Fruit fly (Drosophila melanogaster): Measurements from ENCODE around the gene CG17190.
A peak's percentile ranks its signal among the peaks of the same experiment; 100 is the strongest.

The CG17190 gene

dm6 chr3R:20031043-20031763 lies 17.9 kb upstream of the CG17190 start, which contains the start of gene trem (continued):
- peak; percentile 68 for TF ChIP-seq topi (GFP tag; optimal IDR thresholded peaks at IDR 0.05)
- TF ChIP-seq CG11294 (GFP tag; IDR thresholded peaks at IDR 0.05): peak; percentile 57; the same call in 1 of the 2 replicates
- peak; percentile 88 for TF ChIP-seq CG32006 (GFP tag; optimal IDR thresholded peaks at IDR 0.05)
- TF ChIP-seq Ets21C (GFP tag; optimal IDR thresholded peaks at IDR 0.05): peak; percentile 65
- TF ChIP-seq achi (GFP tag; optimal IDR thresholded peaks at IDR 0.05): peak; percentile 75

dm6 chr3R:20027841-20028240 lies 14.5 kb upstream of the CG17190 start, which contains the start of the genes CG4424 and CG4854:
CG4424 (minus strand) TSS chr3R:20028040.
CG4854 (plus strand) TSS chr3R:20028058.
- no peak for TF ChIP-seq Eip93F (GFP tag; optimal IDR thresholded peaks at IDR 0.05)
- peak; percentile 97 for TF ChIP-seq fkh (GFP tag; optimal IDR thresholded peaks at IDR 0.05)
- TF ChIP-seq CG3032 (tag; optimal IDR thresholded peaks at IDR 0.05): no peak

dm6 chr3R:20021152-20021769 lies 8.0 kb upstream of the CG17190 start, which contains the start of the genes PIG-L and psidin:
PIG-L (minus strand) TSS chr3R:20021338.
psidin (plus strand) TSS chr3R:20021704.
- TF ChIP-seq CG6163 (GFP tag; IDR thresholded peaks at IDR 0.05) (peak; percentile 57; the same call in 2 of the 3 replicates), esn (GFP tag; optimal IDR thresholded peaks at IDR 0.05) (peak; percentile 89), eg (GFP tag; IDR thresholded peaks at IDR 0.05) (peak; percentile 84), CG3032 (tag; optimal IDR thresholded peaks at IDR 0.05) (peak; percentile 87), Hr4 (GFP tag; optimal IDR thresholded peaks at IDR 0.05) (peak; percentile 88), vri (GFP tag; optimal IDR thresholded peaks at IDR 0.05) (no peak), CG11902 (GFP tag; optimal IDR thresholded peaks at IDR 0.05) (peak; percentile 53), net (GFP tag; optimal IDR thresholded peaks at IDR 0.05) (peak; percentile 86), Smox (GFP tag; optimal IDR thresholded peaks at IDR 0.05) (peak; percentile 89), OdsH (GFP tag; optimal IDR thresholded peaks at IDR 0.05) (peak; percentile 87), cyc (GFP tag; optimal IDR thresholded peaks at IDR 0.05) (peak; percentile 64), CG8319 (GFP tag; optimal IDR thresholded peaks at IDR 0.05) (peak; percentile 12), Met (GFP tag; optimal IDR thresholded peaks at IDR 0.05) (no peak), fd85E (GFP tag; optimal IDR thresholded peaks at IDR 0.05) (peak; percentile 6), CG9139 (GFP tag; optimal IDR thresholded peaks at IDR 0.05) (no peak), pdm3 (GFP tag; optimal IDR thresholded peaks at IDR 0.05) (peak; percentile 90), CG10631 (GFP tag; optimal IDR thresholded peaks at IDR 0.05) (peak; percentile 85), fkh (GFP tag; optimal IDR thresholded peaks at IDR 0.05) (no peak), ss (GFP tag; optimal IDR thresholded peaks at IDR 0.05) (no peak), Eip75B (GFP tag; optimal IDR thresholded peaks at IDR 0.05) (no peak), CG4318 (GFP tag; optimal IDR thresholded peaks at IDR 0.05) (peak; percentile 83), CG11762 (GFP tag; optimal IDR thresholded peaks at IDR 0.05; ENCODE audit: insufficient read depth) (peak; percentile 50), CG8632 (GFP tag; optimal IDR thresholded peaks at IDR 0.05) (peak; percentile 89), achi (GFP tag; optimal IDR thresholded peaks at IDR 0.05) (peak; percentile 84), Hr38 (GFP tag; optimal IDR thresholded peaks at IDR 0.05) (peak; percentile 8), Hr39 (GFP tag; optimal IDR thresholded peaks at IDR 0.05) (peak; percentile 85), Sox15 (GFP tag; optimal IDR thresholded peaks at IDR 0.05) (peak; percentile 83), svp (GFP tag) (no peak), CG8119 (GFP tag; IDR thresholded peaks at IDR 0.05) (peak; percentile 88), CG32006 (GFP tag; optimal IDR thresholded peaks at IDR 0.05) (peak; percentile 90), lz (GFP tag; optimal IDR thresholded peaks at IDR 0.05) (peak; percentile 84), CG10669 (GFP tag; optimal IDR thresholded peaks at IDR 0.05) (no peak), Sox14 (GFP tag; optimal IDR thresholded peaks at IDR 0.05) (peak; percentile 87), CG6276 (GFP tag; optimal IDR thresholded peaks at IDR 0.05) (no peak), CG11294 (GFP tag; IDR thresholded peaks at IDR 0.05) (peak; percentile 66), CG7368 (GFP tag; optimal IDR thresholded peaks at IDR 0.05) (no peak), Ets21C (GFP tag; optimal IDR thresholded peaks at IDR 0.05) (peak; percentile 78), CG6792 (GFP tag; optimal IDR thresholded peaks at IDR 0.05) (peak; percentile 74), Eip93F (GFP tag; optimal IDR thresholded peaks at IDR 0.05) (no peak), CG1621 (tag; optimal IDR thresholded peaks at IDR 0.05) (no peak), salr (GFP tag; optimal IDR thresholded peaks at IDR 0.05) (peak; percentile 45 to 87), fd59A (GFP tag; optimal IDR thresholded peaks at IDR 0.05) (peak; percentile 79), Sox102F (GFP tag; optimal IDR thresholded peaks at IDR 0.05) (no peak)

Data from whole organism, prepupa.